Worm (Caenorhabditis elegans) whole organism, L3 larva: ENCODE results near the gene Y39A1A.24.

Experiments used
- R02D3.7 ChIP-seq: fragments of 150-350 bp; optimal IDR thresholded peaks from 2 replicates; lab custom pipeline; 2014; ENCODE audit warnings: missing biosample characterization, missing genetic modification characterization
- ZK546.5 ChIP-seq: sonication (generic microtip); optimal IDR thresholded peaks from 2 replicates; lab custom pipeline; 2017; ENCODE audit warnings: missing biosample characterization, missing genetic modification characterization
- aly-2 ChIP-seq: fragments of 150-350 bp; optimal IDR thresholded peaks from 2 replicates; lab custom pipeline; 2014; ENCODE audit warnings: missing biosample characterization, missing genetic modification characterization
- ama-1 ChIP-seq: fragments of 150-350 bp; optimal IDR thresholded peaks from 2 replicates; lab custom pipeline; 2018
- ceh-16 ChIP-seq: sonication (generic microtip); optimal IDR thresholded peaks from 2 replicates; lab custom pipeline; 2017; ENCODE audit warnings: missing biosample characterization, missing genetic modification characterization
- ceh-28 ChIP-seq: fragments of 150-350 bp; optimal IDR thresholded peaks from 2 replicates; lab custom pipeline; 2014; ENCODE audit warnings: missing biosample characterization, missing genetic modification reagents, missing genetic modification characterization
- ceh-82 ChIP-seq: fragments of 150-350 bp; optimal IDR thresholded peaks from 2 replicates; lab custom pipeline; 2014; ENCODE audit warnings: missing biosample characterization, missing genetic modification characterization
- ceh-9 ChIP-seq: sonication (generic microtip); optimal IDR thresholded peaks from 2 replicates; lab custom pipeline; 2018; ENCODE audit warnings: missing biosample characterization, missing genetic modification characterization
- daf-12 ChIP-seq: fragments of 150-350 bp; optimal IDR thresholded peaks from 2 replicates; lab custom pipeline; 2014; ENCODE audit warnings: missing biosample characterization, missing genetic modification reagents, missing genetic modification characterization
- egl-27 ChIP-seq: sonication (generic microtip); optimal IDR thresholded peaks from 4 replicates; lab custom pipeline; 2017; ENCODE audit warnings: missing biosample characterization, missing genetic modification reagents, missing genetic modification characterization
- egl-5 ChIP-seq: fragments of 150-350 bp; optimal IDR thresholded peaks from 2 replicates; lab custom pipeline; 2017; ENCODE audit warnings: missing biosample characterization, missing genetic modification reagents, missing genetic modification characterization, inconsistent platforms
- elt-1 ChIP-seq: fragments of 150-350 bp; optimal IDR thresholded peaks from 2 replicates; lab custom pipeline; 2014; ENCODE audit warnings: missing biosample characterization, missing genetic modification characterization
- elt-2 ChIP-seq: sonication (generic microtip); optimal IDR thresholded peaks from 2 replicates; lab custom pipeline; 2016; ENCODE audit warnings: missing genetic modification reagents, mild to moderate bottlenecking, missing genetic modification characterization, missing compliant biosample characterization
- elt-3 ChIP-seq, 3 experiments: fragments of 150-350 bp in 1 of 3; sonication (generic microtip) in 2 of 3; optimal IDR thresholded peaks; 2 replicates in 2 of 3; 4 replicates in 1 of 3; lab custom pipeline; 2014 to 2017; ENCODE audit warnings: missing biosample characterization in 3 of 3, missing genetic modification characterization in 3 of 3
- eor-1 ChIP-seq, 2 experiments: fragments of 150-350 bp; optimal IDR thresholded peaks; 2 replicates each; lab custom pipeline; 2014 to 2018; ENCODE audit warnings: missing biosample characterization in 2 of 2, missing genetic modification characterization in 2 of 2
- fkh-10 ChIP-seq: sonication (generic microtip); optimal IDR thresholded peaks from 2 replicates; lab custom pipeline; 2017; ENCODE audit warnings: missing biosample characterization, missing genetic modification reagents, missing genetic modification characterization
- fkh-2 ChIP-seq: fragments of 150-350 bp; optimal IDR thresholded peaks from 2 replicates; lab custom pipeline; 2014; ENCODE audit warnings: missing biosample characterization, missing genetic modification reagents, missing genetic modification characterization
- fos-1 ChIP-seq: fragments of 150-350 bp; optimal IDR thresholded peaks from 2 replicates; lab custom pipeline; 2014; ENCODE audit warnings: missing biosample characterization, missing genetic modification characterization
- hmg-11 ChIP-seq: sonication (generic microtip); optimal IDR thresholded peaks from 2 replicates; lab custom pipeline; 2016; ENCODE audit warnings: missing genetic modification characterization, missing compliant biosample characterization
- jun-1 ChIP-seq: fragments of 150-350 bp; optimal IDR thresholded peaks from 2 replicates; lab custom pipeline; 2014; ENCODE audit warnings: missing biosample characterization, missing genetic modification reagents, missing genetic modification characterization
- lin-15B ChIP-seq: fragments of 150-350 bp; optimal IDR thresholded peaks from 2 replicates; lab custom pipeline; 2014; ENCODE audit warnings: missing biosample characterization, missing genetic modification characterization
- lin-39 ChIP-seq: fragments of 150-350 bp; optimal IDR thresholded peaks from 2 replicates; lab custom pipeline; 2018; ENCODE audit warnings: missing biosample characterization, missing genetic modification reagents, missing genetic modification characterization
- lsy-12 ChIP-seq: sonication (generic microtip); optimal IDR thresholded peaks from 2 replicates; lab custom pipeline; 2016; ENCODE audit warnings: mild to moderate bottlenecking, missing genetic modification characterization, missing compliant biosample characterization
- mdl-1 ChIP-seq: fragments of 150-350 bp; optimal IDR thresholded peaks from 2 replicates; lab custom pipeline; 2014; ENCODE audit warnings: missing biosample characterization, missing genetic modification characterization
- mml-1 ChIP-seq: fragments of 150-350 bp; sonication (generic microtip); optimal IDR thresholded peaks from 3 replicates; lab custom pipeline; 2014; ENCODE audit warnings: missing biosample characterization, missing genetic modification characterization
- nfya-1 ChIP-seq: sonication (generic microtip); optimal IDR thresholded peaks from 2 replicates; lab custom pipeline; 2017; ENCODE audit warnings: missing genetic modification characterization, mild to moderate bottlenecking, missing compliant biosample characterization, antibody characterized with exemption, moderate library complexity; ENCODE audit not compliant: insufficient read depth
- nhr-11 ChIP-seq: fragments of 150-350 bp; optimal IDR thresholded peaks from 2 replicates; lab custom pipeline; 2014; ENCODE audit warnings: missing biosample characterization, missing genetic modification characterization
- nhr-12 ChIP-seq: fragments of 150-350 bp; optimal IDR thresholded peaks from 2 replicates; lab custom pipeline; 2014; ENCODE audit warnings: missing biosample characterization, missing genetic modification characterization
- nhr-23 ChIP-seq: fragments of 150-350 bp; optimal IDR thresholded peaks from 2 replicates; lab custom pipeline; 2014; ENCODE audit warnings: missing biosample characterization, missing genetic modification reagents, missing genetic modification characterization
- nhr-237 ChIP-seq: fragments of 150-350 bp; optimal IDR thresholded peaks from 2 replicates; lab custom pipeline; 2014; ENCODE audit warnings: missing biosample characterization, missing genetic modification characterization
- nhr-25 ChIP-seq: sonication (generic microtip); optimal IDR thresholded peaks from 2 replicates; lab custom pipeline; 2017; ENCODE audit warnings: missing biosample characterization, missing genetic modification characterization
- nhr-28 ChIP-seq: fragments of 150-350 bp; optimal IDR thresholded peaks from 2 replicates; lab custom pipeline; 2014; ENCODE audit warnings: missing biosample characterization, missing genetic modification characterization
- nhr-43 ChIP-seq: sonication (generic microtip); optimal IDR thresholded peaks from 2 replicates; lab custom pipeline; 2016; ENCODE audit warnings: mild to moderate bottlenecking, missing genetic modification characterization, missing compliant biosample characterization; ENCODE audit not compliant: poor library complexity, severe bottlenecking
- nhr-67 ChIP-seq: fragments of 150-350 bp; optimal IDR thresholded peaks from 2 replicates; lab custom pipeline; 2014; ENCODE audit warnings: missing biosample characterization, missing genetic modification characterization
- nhr-76 ChIP-seq: fragments of 150-350 bp; sonication (generic microtip); optimal IDR thresholded peaks from 5 replicates; lab custom pipeline; 2014; ENCODE audit warnings: missing biosample characterization, missing genetic modification characterization
- nhr-77 ChIP-seq: fragments of 150-350 bp; optimal IDR thresholded peaks from 2 replicates; lab custom pipeline; 2014; ENCODE audit warnings: missing biosample characterization, missing genetic modification characterization
- pha-4 ChIP-seq: fragments of 150-350 bp; optimal IDR thresholded peaks from 2 replicates; lab custom pipeline; 2014; ENCODE audit warnings: missing biosample characterization, missing genetic modification reagents, missing genetic modification characterization
- pqm-1 ChIP-seq: fragments of 150-350 bp; optimal IDR thresholded peaks from 2 replicates; lab custom pipeline; 2017; ENCODE audit warnings: missing biosample characterization, missing genetic modification characterization, inconsistent platforms
- sea-2 ChIP-seq: fragments of 150-350 bp; sonication (generic microtip); optimal IDR thresholded peaks from 4 replicates; lab custom pipeline; 2014; ENCODE audit warnings: missing biosample characterization, missing genetic modification reagents, missing genetic modification characterization
- skn-1 ChIP-seq: fragments of 150-350 bp; optimal IDR thresholded peaks from 2 replicates; lab custom pipeline; 2014; ENCODE audit warnings: missing biosample characterization, missing genetic modification characterization
- snpc-4 ChIP-seq: fragments of 150-350 bp; optimal IDR thresholded peaks from 2 replicates; lab custom pipeline; 2014; ENCODE audit warnings: missing biosample characterization, missing genetic modification characterization
- tbx-2 ChIP-seq: sonication (generic microtip); optimal IDR thresholded peaks from 2 replicates; lab custom pipeline; 2016; ENCODE audit warnings: mild to moderate bottlenecking, missing genetic modification characterization, missing compliant biosample characterization
- unc-39 ChIP-seq: sonication (generic microtip); optimal IDR thresholded peaks from 4 replicates; lab custom pipeline; 2017; ENCODE audit warnings: missing biosample characterization, missing genetic modification characterization
- unc-62 ChIP-seq: fragments of 150-350 bp; sonication (generic microtip); optimal IDR thresholded peaks from 4 replicates; lab custom pipeline; 2014; ENCODE audit warnings: missing biosample characterization, missing genetic modification reagents, missing genetic modification characterization
- zag-1 ChIP-seq: fragments of 150-350 bp; optimal IDR thresholded peaks from 2 replicates; lab custom pipeline; 2014; ENCODE audit warnings: missing biosample characterization, missing genetic modification characterization
- ztf-11 ChIP-seq: fragments of 150-350 bp; optimal IDR thresholded peaks from 2 replicates; lab custom pipeline; 2014; ENCODE audit warnings: missing biosample characterization, missing genetic modification characterization
- ztf-4 ChIP-seq: fragments of 150-350 bp; optimal IDR thresholded peaks from 2 replicates; lab custom pipeline; 2014; ENCODE audit warnings: missing biosample characterization, missing genetic modification characterization

Gene Y39A1A.24

DNA sequence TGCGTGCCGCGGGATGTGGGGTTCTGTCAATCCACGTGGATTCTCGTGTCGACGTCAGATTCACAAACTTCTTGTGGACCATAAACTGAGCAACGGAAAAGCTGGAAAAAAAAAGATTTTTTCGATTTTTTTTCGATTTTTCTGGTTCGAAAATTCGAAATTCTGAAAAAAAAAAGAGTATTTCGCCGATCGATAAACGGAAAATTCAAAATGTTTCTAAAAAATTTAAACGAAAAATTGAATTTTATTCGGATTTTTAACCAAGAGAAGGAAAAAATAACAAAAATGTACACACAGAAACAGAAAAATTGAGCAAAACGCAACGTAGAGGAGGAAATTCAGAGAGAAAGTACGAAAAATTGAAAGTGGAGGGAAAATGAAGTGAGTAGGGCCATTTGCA is 16.0 kb upstream of the Y39A1A.24 start, which contains the start of gene Y39A1A.3:
Gene Y39A1A.3, minus strand, starts transcription at position 101 of the 400 bp plus-strand sequence.
- peak; percentile 32 for TF ChIP-seq ama-1 (lab: Kevin White, UChicago)
- TF ChIP-seq snpc-4, result no peak

ce11 chrIII:10599699-10600098 is 12.7 kb upstream of the Y39A1A.24 start:
- TF ChIP-seq aly-2 (tag; lab: Kevin White, UChicago), result no peak
- TF ChIP-seq ztf-4 (tag; lab: Kevin White, UChicago), result no peak
- no peak for TF ChIP-seq elt-1 (tag; lab: Kevin White, UChicago)
- no peak for TF ChIP-seq eor-1 (tag; optimal IDR thresholded peaks at IDR 0.05; lab: Kevin White, UChicago)
- no peak for TF ChIP-seq lsy-12 (tag; lab: Kevin White, UChicago)
- TF ChIP-seq nhr-25 (tag; lab: Kevin White, UChicago), result peak; percentile 64
- no peak for TF ChIP-seq fkh-2 (tag; lab: Kevin White, UChicago)
- TF ChIP-seq egl-27 (tag; lab: Kevin White, UChicago), result no peak
- no peak for TF ChIP-seq egl-5
- no peak for TF ChIP-seq fkh-10 (GFP tag; lab: Kevin White, UChicago)
- TF ChIP-seq tbx-2 (tag; lab: Kevin White, UChicago), result no peak
- TF ChIP-seq nhr-11 (tag; lab: Kevin White, UChicago), result no peak
- peak; percentile 78 for TF ChIP-seq lin-15B (tag; lab: Kevin White, UChicago)
- TF ChIP-seq mml-1 (tag; lab: Kevin White, UChicago), result no peak
- peak; percentile 39 for TF ChIP-seq elt-2 (tag; lab: Kevin White, UChicago)
- no peak for TF ChIP-seq ceh-82
- peak; percentile 43 for TF ChIP-seq nhr-43
- no peak for TF ChIP-seq nhr-67 (tag; lab: Kevin White, UChicago)
- TF ChIP-seq zag-1 (tag; lab: Kevin White, UChicago), result no peak
- no peak for TF ChIP-seq ceh-9
- TF ChIP-seq nhr-12, result no peak
- TF ChIP-seq nhr-237 (tag; lab: Kevin White, UChicago), result no peak
- peak; percentile 38 for TF ChIP-seq ceh-28 (tag; lab: Kevin White, UChicago)
- peak; percentile 61 for TF ChIP-seq lin-39 (tag; lab: Kevin White, UChicago)
- peak; percentile 36 for TF ChIP-seq ama-1 (lab: Kevin White, UChicago)
- TF ChIP-seq pqm-1, result peak; percentile 11
- TF ChIP-seq elt-3 (tag; optimal IDR thresholded peaks at IDR 0.05; lab: Kevin White, UChicago), result no peak
- peak; percentile 67 for TF ChIP-seq sea-2
- TF ChIP-seq ceh-16 (tag; lab: Kevin White, UChicago), result no peak
- peak; percentile 24 for TF ChIP-seq fos-1 (tag; lab: Kevin White, UChicago)
- TF ChIP-seq nhr-23 (tag; lab: Kevin White, UChicago), result peak; percentile 72
- TF ChIP-seq jun-1, result peak; percentile 53
- TF ChIP-seq snpc-4, result peak; percentile 71
- TF ChIP-seq unc-39, result no peak
- TF ChIP-seq ztf-11 (tag; lab: Kevin White, UChicago), result no peak
- no peak for TF ChIP-seq mdl-1 (tag; lab: Kevin White, UChicago)
- TF ChIP-seq daf-12 (tag; lab: Kevin White, UChicago), result no peak
- TF ChIP-seq R02D3.7, result no peak
- peak; percentile 93 for TF ChIP-seq pha-4 (tag; lab: Kevin White, UChicago)
- TF ChIP-seq ZK546.5 (tag; lab: Kevin White, UChicago), result no peak
- no peak for TF ChIP-seq skn-1 (tag; lab: Kevin White, UChicago)
- TF ChIP-seq nfya-1 (tag; lab: Kevin White, UChicago), result peak; percentile 77
- no peak for TF ChIP-seq nhr-76
- no peak for TF ChIP-seq nhr-77 (tag; lab: Kevin White, UChicago)
- no peak for TF ChIP-seq nhr-28 (tag; lab: Kevin White, UChicago)
- TF ChIP-seq hmg-11 (tag; lab: Kevin White, UChicago), result peak; percentile 69
- no peak for TF ChIP-seq unc-62 (GFP tag; lab: Kevin White, UChicago)
- TF ChIP-seq, all 47 proteins: peak for 16
